Worm (Caenorhabditis elegans): ENCODE data around the gene ire-1.

The ire-1 gene

ce11 chrII:8078041-8078440 lies 46.7 kb downstream of the ire-1 start, which contains the start of gene K02C4.5:
TSS of gene K02C4.5 (plus strand) at chrII:8078435.
- TF ChIP-seq tra-1 (GFP tag; IDR thresholded peaks at IDR 0.05) (peak; percentile 70), pqm-1 (tag; optimal IDR thresholded peaks at IDR 0.05) (peak; percentile 98), ceh-20 (GFP tag; IDR thresholded peaks at IDR 0.05) (no peak), hlh-11 (tag; optimal IDR thresholded peaks at IDR 0.05) (peak; percentile 79), nhr-102 (tag; optimal IDR thresholded peaks at IDR 0.05) (no peak), mxl-2 (GFP tag; conservative IDR thresholded peaks at IDR 0.05) (no peak), daf-16 (GFP tag; optimal IDR thresholded peaks at IDR 0.05) (no peak), daf-16 (tag; optimal IDR thresholded peaks at IDR 0.05) (peak; percentile 80), set-16 (GFP tag; IDR thresholded peaks at IDR 0.05) (no peak), lsy-2 (tag; optimal IDR thresholded peaks at IDR 0.05) (peak in 1 of 2 experiments; percentile 26), php-3 (GFP tag; IDR thresholded peaks at IDR 0.05) (0 out of 2 replicates have a peak, but pooled peaks have one; percentile 49), dve-1 (tag; optimal IDR thresholded peaks at IDR 0.05; ENCODE audit: insufficient read depth) (peak; percentile 60), nhr-10 (tag; optimal IDR thresholded peaks at IDR 0.05) (no peak), F10B5.3 (tag; optimal IDR thresholded peaks at IDR 0.05) (no peak), dmd-6 (GFP tag; IDR thresholded peaks at IDR 0.05) (peak; percentile 59), snpc-4 (tag; optimal IDR thresholded peaks at IDR 0.05) (no peak), D1046.2 (GFP tag; IDR thresholded peaks at IDR 0.05) (no peak), lin-29 (GFP tag; IDR thresholded peaks at IDR 0.05) (no peak), ceh-82 (tag; optimal IDR thresholded peaks at IDR 0.05) (no peak), mdl-1 (tag; optimal IDR thresholded peaks at IDR 0.05) (no peak), zfp-2 (tag; optimal IDR thresholded peaks at IDR 0.05) (no peak), mes-2 (tag; optimal IDR thresholded peaks at IDR 0.05; ENCODE audit: poor library complexity, severe bottlenecking) (no peak), mep-1 (tag; optimal IDR thresholded peaks at IDR 0.05) (peak; percentile 25), ztf-7 (tag; optimal IDR thresholded peaks at IDR 0.05) (peak; percentile 7), mxl-3 (GFP tag; optimal IDR thresholded peaks at IDR 0.05) (no peak), fkh-10 (GFP tag; optimal IDR thresholded peaks at IDR 0.05) (no peak), R02D3.7 (tag; optimal IDR thresholded peaks at IDR 0.05) (no peak), ces-1 (GFP tag; optimal IDR thresholded peaks at IDR 0.05) (no peak), hif-1 (tag; optimal IDR thresholded peaks at IDR 0.05) (no peak), nhr-28 (tag; optimal IDR thresholded peaks at IDR 0.05) (peak; percentile 65), lin-1 (GFP tag; IDR thresholded peaks at IDR 0.05) (0 out of 2 replicates have a peak, but pooled peaks have one; percentile 34), aha-1 (tag) (peak; percentile 35), nhr-6 (tag; optimal IDR thresholded peaks at IDR 0.05) (peak; percentile 61), ceh-32 (tag; optimal IDR thresholded peaks at IDR 0.05; ENCODE audit: poor library complexity) (no peak), hlh-30 (tag; optimal IDR thresholded peaks at IDR 0.05; ENCODE audit: insufficient read depth) (peak; percentile 61), F44E2.7 (GFP tag; IDR thresholded peaks at IDR 0.05) (no peak), saeg-2 (GFP tag; IDR thresholded peaks at IDR 0.05) (no peak)

ce11 chrII:8075324-8075810 lies 49.3 kb downstream of the ire-1 start, which contains the start of gene K02C4.2:
TSS of gene K02C4.2 (plus strand) at chrII:8075760.
- TF ChIP-seq F49E8.2 (tag; optimal IDR thresholded peaks at IDR 0.05; ENCODE audit: borderline replicate concordance) (peak; percentile 45), ceh-20 (GFP tag; IDR thresholded peaks at IDR 0.05) (peak; percentile 79), gei-8 (GFP tag; optimal IDR thresholded peaks at IDR 0.05) (peak; percentile 82), nhr-28 (tag; optimal IDR thresholded peaks at IDR 0.05) (peak; percentile 54), ceh-28 (tag; optimal IDR thresholded peaks at IDR 0.05) (no peak), nhr-77 (tag; optimal IDR thresholded peaks at IDR 0.05) (peak; percentile 35), tag-97 (GFP tag; IDR thresholded peaks at IDR 0.05) (no peak), daf-12 (tag; optimal IDR thresholded peaks at IDR 0.05) (no peak), zfp-2 (tag; optimal IDR thresholded peaks at IDR 0.05) (peak; percentile 27), sdz-12 (GFP tag; optimal IDR thresholded peaks at IDR 0.05) (peak; percentile 72), rbr-2 (tag; optimal IDR thresholded peaks at IDR 0.05) (peak; percentile 62), snpc-1.2 (GFP tag; IDR thresholded peaks at IDR 0.05) (no peak), lin-29 (GFP tag; IDR thresholded peaks at IDR 0.05) (0 out of 2 replicates have a peak, but pooled peaks have one; percentile 40), lin-13 (GFP tag; optimal IDR thresholded peaks at IDR 0.05) (peak; percentile 73), arid-1 (GFP tag; conservative IDR thresholded peaks at IDR 0.05) (peak; percentile 82), hmg-1.1 (GFP tag; IDR thresholded peaks at IDR 0.05) (peak; percentile 82), set-16 (GFP tag; IDR thresholded peaks at IDR 0.05) (no peak), mep-1 (tag; optimal IDR thresholded peaks at IDR 0.05) (peak; percentile 83), lsy-2 (tag; optimal IDR thresholded peaks at IDR 0.05) (peak in 1 of 2 experiments; percentile 78), R02D3.7 (tag; optimal IDR thresholded peaks at IDR 0.05) (peak; percentile 41), T20F7.1 (GFP tag; optimal IDR thresholded peaks at IDR 0.05) (peak; percentile 67), ama-1 (optimal IDR thresholded peaks at IDR 0.05) (no peak)
